Worm (Caenorhabditis elegans) whole organism, L1 larva: ENCODE results near the gene Y38H6C.8.

ENCODE experiments used
- blmp-1 ChIP-seq: fragments of 150-350 bp; optimal IDR thresholded peaks from 2 replicates; lab custom pipeline; 2014; ENCODE audit warnings: missing biosample characterization, missing genetic modification characterization
- ceh-82 ChIP-seq, 3 experiments: fragments of 150-350 bp in 1 of 3; sonication (generic microtip) in 2 of 3; optimal IDR thresholded peaks; 2 replicates each; lab custom pipeline; 2014 to 2017; ENCODE audit warnings: missing biosample characterization in 3 of 3, missing genetic modification characterization in 3 of 3
- ces-1 ChIP-seq: fragments of 150-350 bp; optimal IDR thresholded peaks from 2 replicates; lab custom pipeline; 2014; ENCODE audit warnings: missing biosample characterization, missing genetic modification reagents, missing genetic modification characterization
- efl-1 ChIP-seq, 4 experiments: fragments of 150-350 bp; optimal IDR thresholded peaks in 3 of 4; peaks in 1 of 4; 1 replicate in 1 of 4; 2 replicates in 3 of 4; lab custom pipeline; 2014; ENCODE audit warnings: missing biosample characterization in 2 of 4, missing genetic modification characterization in 2 of 4, missing genetic modification reagents in 2 of 4
- fkh-8 ChIP-seq: sonication (generic microtip); optimal IDR thresholded peaks from 2 replicates; lab custom pipeline; 2016; ENCODE audit warnings: mild to moderate bottlenecking, missing genetic modification characterization, missing compliant biosample characterization
- fos-1 ChIP-seq: fragments of 150-350 bp; optimal IDR thresholded peaks from 2 replicates; lab custom pipeline; 2014; ENCODE audit warnings: missing biosample characterization, missing genetic modification characterization
- jun-1 ChIP-seq: fragments of 150-350 bp; optimal IDR thresholded peaks from 2 replicates; lab custom pipeline; 2014; ENCODE audit warnings: missing biosample characterization, missing genetic modification reagents, missing genetic modification characterization
- lin-14 ChIP-seq: fragments of 200-800 bp; sonication (Bioruptor generic); optimal IDR thresholded peaks from 2 replicates; lab custom pipeline; 2018; ENCODE audit warnings: mild to moderate bottlenecking, missing genetic modification characterization, moderate library complexity, missing compliant biosample characterization
- lin-39 ChIP-seq: fragments of 150-350 bp; optimal IDR thresholded peaks from 2 replicates; lab custom pipeline; 2014; ENCODE audit warnings: missing biosample characterization, missing genetic modification reagents, missing genetic modification characterization
- mep-1 ChIP-seq: fragments of 150-350 bp; optimal IDR thresholded peaks from 2 replicates; lab custom pipeline; 2014; ENCODE audit warnings: missing biosample characterization, missing genetic modification characterization
- nhr-76 ChIP-seq: sonication (generic microtip); optimal IDR thresholded peaks from 2 replicates; lab custom pipeline; 2017; ENCODE audit warnings: missing biosample characterization, missing genetic modification characterization
- snpc-4 ChIP-seq: fragments of 150-350 bp; optimal IDR thresholded peaks from 2 replicates; lab custom pipeline; 2014; ENCODE audit warnings: missing biosample characterization, missing genetic modification characterization
- unc-130 ChIP-seq: fragments of 150-350 bp; optimal IDR thresholded peaks from 2 replicates; lab custom pipeline; 2017; ENCODE audit warnings: missing biosample characterization, missing genetic modification characterization, inconsistent platforms
- unc-62 ChIP-seq: fragments of 150-350 bp; optimal IDR thresholded peaks from 2 replicates; lab custom pipeline; 2014; ENCODE audit warnings: missing biosample characterization, missing genetic modification reagents, missing genetic modification characterization

DNA sequence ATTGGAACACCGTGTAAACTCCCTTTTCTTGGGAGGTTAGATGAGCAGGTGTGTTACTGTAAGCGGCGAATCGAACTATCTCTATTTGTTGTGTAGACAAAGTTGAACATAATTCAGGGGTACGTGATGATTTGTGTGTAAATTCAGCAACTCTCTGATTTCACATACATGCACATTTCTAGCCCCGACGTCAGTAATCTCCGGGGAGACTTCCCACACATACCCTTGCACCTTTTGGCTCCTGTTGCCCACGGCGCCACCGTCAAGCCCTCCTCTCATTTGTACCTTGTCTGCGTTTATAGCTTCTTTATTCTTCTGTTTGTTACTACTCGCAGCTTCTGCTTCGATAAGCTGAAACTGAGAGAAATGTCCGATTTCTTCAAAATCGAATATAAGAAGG is 5.2 kb downstream of the Y38H6C.8 start, which contains the start of gene Y38H6C.25:
- no peak for TF ChIP-seq nhr-76 (tag; lab: Kevin White, UChicago)
- TF ChIP-seq unc-62 (GFP tag; lab: Kevin White, UChicago) = no peak
- no peak for TF ChIP-seq unc-130 (tag; lab: Kevin White, UChicago)
- no peak for TF ChIP-seq efl-1 (optimal IDR thresholded peaks at IDR 0.05; lab: Kevin White, UChicago)
- no peak for TF ChIP-seq efl-1 (GFP tag; optimal IDR thresholded peaks at IDR 0.05 in 1 of 2; lab: Kevin White, UChicago)
- no peak for TF ChIP-seq ceh-82 (tag; optimal IDR thresholded peaks at IDR 0.05; lab: Kevin White, UChicago)
- TF ChIP-seq jun-1 (tag; lab: Kevin White, UChicago) = no peak
- no peak for TF ChIP-seq fos-1 (tag; lab: Kevin White, UChicago)
- no peak for TF ChIP-seq mep-1
- no peak for TF ChIP-seq snpc-4
- no peak for TF ChIP-seq lin-14 (GFP tag; lab: Kevin White, UChicago)
- TF ChIP-seq ces-1 = no peak
- no peak for TF ChIP-seq fkh-8 (tag; lab: Kevin White, UChicago)
- no peak for TF ChIP-seq blmp-1 (tag; lab: Kevin White, UChicago)
- TF ChIP-seq lin-39 (tag; lab: Kevin White, UChicago) = no peak
